Fruit fly (Drosophila melanogaster) whole organism, wandering third instar larva: ENCODE measurements around the gene CG43336.
A peak's percentile ranks its signal among the peaks of the same experiment; 100 is the strongest.

Experiments used
- CG32264 ChIP-seq: fragments of 200-800 bp; sonication (Bioruptor generic); optimal IDR thresholded peaks from 2 replicates; lab custom pipeline; 2016; ENCODE audit warnings: missing biosample characterization, missing genetic modification characterization
- CG9705 ChIP-seq: fragments of 200-800 bp; sonication (Bioruptor generic); optimal IDR thresholded peaks from 2 replicates; lab custom pipeline; 2018; ENCODE audit warnings: missing biosample characterization, mild to moderate bottlenecking, missing genetic modification characterization
- Dfd ChIP-seq: fragments of >200 bp; optimal IDR thresholded peaks from 2 replicates; lab custom pipeline; 2017; ENCODE audit warnings: missing biosample characterization, missing genetic modification characterization
- Dif ChIP-seq: fragments of 200-275, 200-300 bp; sonication (Bioruptor generic); optimal IDR thresholded peaks from 2 replicates; lab custom pipeline; 2018; ENCODE audit warnings: missing biosample characterization, missing genetic modification characterization; ENCODE audit not compliant: partially characterized antibody
- GATAd ChIP-seq: sonication (Bioruptor generic); optimal IDR thresholded peaks from 2 replicates; lab custom pipeline; 2016; ENCODE audit warnings: missing biosample characterization, missing genetic modification characterization
- HLH106 ChIP-seq: fragments of 200-800 bp; optimal IDR thresholded peaks from 3 replicates; lab custom pipeline; 2019; ENCODE audit warnings: missing biosample characterization, mild to moderate bottlenecking, missing genetic modification characterization, moderate library complexity
- Hnf4 ChIP-seq: fragments of 200-800 bp; sonication (Bioruptor generic); optimal IDR thresholded peaks from 2 replicates; lab custom pipeline; 2016; ENCODE audit warnings: missing biosample characterization, mild to moderate bottlenecking, missing genetic modification characterization
- Hr78 ChIP-seq: fragments of >200 bp; optimal IDR thresholded peaks from 2 replicates; lab custom pipeline; 2017; ENCODE audit warnings: missing biosample characterization, missing genetic modification characterization
- Hr83 ChIP-seq: fragments of 200-300 bp; sonication (Bioruptor generic); optimal IDR thresholded peaks from 2 replicates; lab custom pipeline; 2016; ENCODE audit warnings: missing biosample characterization, mild to moderate bottlenecking, missing genetic modification characterization, moderate library complexity; ENCODE audit not compliant: poor library complexity, severe bottlenecking
- Mio ChIP-seq: sonication (Bioruptor generic); optimal IDR thresholded peaks from 2 replicates; lab custom pipeline; 2016; ENCODE audit warnings: missing biosample characterization, missing genetic modification characterization
- Myc ChIP-seq: fragments of >200 bp; optimal IDR thresholded peaks from 2 replicates; lab custom pipeline; 2017
- N ChIP-seq: fragments of >200 bp; optimal IDR thresholded peaks from 2 replicates; lab custom pipeline; 2018; ENCODE audit warnings: missing biosample characterization, missing external identifiers, missing genetic modification characterization
- Rel ChIP-seq, 2 experiments: fragments of 200-800 bp; sonication (Bioruptor generic) in 1 of 2; optimal IDR thresholded peaks; 2 replicates in 1 of 2; 3 replicates in 1 of 2; lab custom pipeline; 2016 to 2019; ENCODE audit warnings: mild to moderate bottlenecking in 2 of 2, missing biosample characterization in 2 of 2, missing genetic modification characterization in 2 of 2, moderate library complexity in 1 of 2
- Sp1 ChIP-seq: fragments of 200-800 bp; sonication (Bioruptor generic); optimal IDR thresholded peaks from 3 replicates; lab custom pipeline; 2019; ENCODE audit warnings: missing biosample characterization, mild to moderate bottlenecking, missing genetic modification characterization, moderate library complexity
- Vsx2 ChIP-seq: fragments of 200-300, 225-300 bp; sonication (Bioruptor generic); optimal IDR thresholded peaks from 2 replicates; lab custom pipeline; 2018; ENCODE audit warnings: missing biosample characterization, missing genetic modification characterization; ENCODE audit not compliant: partially characterized antibody
- brk ChIP-seq: fragments of 200-800 bp; sonication (Bioruptor generic); optimal IDR thresholded peaks from 2 replicates; lab custom pipeline; 2016; ENCODE audit warnings: missing biosample characterization, mild to moderate bottlenecking, missing genetic modification characterization
- dl ChIP-seq, 2 experiments: fragments of 175-275, 200-275 bp in 1 of 2; fragments of 200-275 bp in 1 of 2; sonication (Bioruptor generic); optimal IDR thresholded peaks; lab custom pipeline; 2018; ENCODE audit warnings: mild to moderate bottlenecking in 2 of 2, missing biosample characterization in 2 of 2, missing genetic modification characterization in 2 of 2, moderate library complexity in 2 of 2; ENCODE audit not compliant: partially characterized antibody in 2 of 2, insufficient read depth in 1 of 2
- dmrt93B ChIP-seq: fragments of 200-800 bp; sonication (Bioruptor generic); optimal IDR thresholded peaks from 2 replicates; lab custom pipeline; 2018; ENCODE audit warnings: missing biosample characterization, mild to moderate bottlenecking, missing genetic modification characterization
- dsf ChIP-seq: sonication (Bioruptor generic); optimal IDR thresholded peaks from 2 replicates; lab custom pipeline; 2016; ENCODE audit warnings: missing biosample characterization, missing genetic modification characterization, borderline replicate concordance
- ey ChIP-seq: fragments of 200-800 bp; sonication (Bioruptor generic); optimal IDR thresholded peaks from 2 replicates; lab custom pipeline; 2016; ENCODE audit warnings: missing biosample characterization, missing genetic modification characterization
- foxo ChIP-seq, 2 experiments: fragments of 200-800 bp; sonication (Bioruptor generic); optimal IDR thresholded peaks; 2 replicates in 1 of 2; 3 replicates in 1 of 2; lab custom pipeline; 2016 to 2017; ENCODE audit warnings: missing biosample characterization in 2 of 2, missing genetic modification characterization in 2 of 2
- h ChIP-seq: fragments of 200-800 bp; sonication (Bioruptor generic); optimal IDR thresholded peaks from 3 replicates; lab custom pipeline; 2016; ENCODE audit warnings: missing biosample characterization, mild to moderate bottlenecking, missing genetic modification characterization
- jim ChIP-seq: fragments of 175-275, 200-325 bp; sonication (Bioruptor generic); optimal IDR thresholded peaks from 2 replicates; lab custom pipeline; 2016; ENCODE audit warnings: missing biosample characterization, mild to moderate bottlenecking, missing genetic modification characterization
- lola ChIP-seq: fragments of >200 bp; optimal IDR thresholded peaks from 2 replicates; lab custom pipeline; 2017; ENCODE audit warnings: missing biosample characterization, missing genetic modification characterization
- pan ChIP-seq: fragments of >200 bp; optimal IDR thresholded peaks from 2 replicates; lab custom pipeline; 2017
- rgr ChIP-seq: fragments of 200-800 bp; sonication (Bioruptor generic); optimal IDR thresholded peaks from 3 replicates; lab custom pipeline; 2016; ENCODE audit warnings: missing biosample characterization, mild to moderate bottlenecking, missing genetic modification characterization
- sage ChIP-seq: fragments of 200-800 bp; sonication (Bioruptor generic); optimal IDR thresholded peaks from 2 replicates; lab custom pipeline; 2016; ENCODE audit warnings: missing biosample characterization, mild to moderate bottlenecking, missing genetic modification characterization
- sv ChIP-seq: fragments of 200-800 bp; sonication (Bioruptor generic); optimal IDR thresholded peaks from 3 replicates; lab custom pipeline; 2016; ENCODE audit warnings: missing biosample characterization, missing genetic modification characterization
- tai ChIP-seq: sonication (Bioruptor generic); optimal IDR thresholded peaks from 2 replicates; lab custom pipeline; 2016; ENCODE audit warnings: missing biosample characterization, missing genetic modification characterization
- usp ChIP-seq: fragments of >200 bp; optimal IDR thresholded peaks from 2 replicates; lab custom pipeline; 2017; ENCODE audit warnings: missing biosample characterization, missing genetic modification characterization

Gene CG43336

dm6 chr3R:15670559-15670958 lies 33.6 kb downstream of the CG43336 start:
- TF ChIP-seq Vsx2 (GFP tag; lab: Kevin White, UChicago): peak; percentile 24
- no peak for TF ChIP-seq Mio (GFP tag; lab: Kevin White, UChicago)
- TF ChIP-seq dmrt93B (GFP tag; lab: Kevin White, UChicago): no peak
- no peak for TF ChIP-seq Dif
- TF ChIP-seq ey (GFP tag; lab: Kevin White, UChicago): no peak

dm6 chr3R:15672302-15672701 lies 35.3 kb downstream of the CG43336 start:
- no peak for TF ChIP-seq dl (GFP tag; optimal IDR thresholded peaks at IDR 0.05; lab: Kevin White, UChicago; ENCODE audit: insufficient read depth in 1 of 2, partially characterized antibody in 2 of 2)
- no peak for TF ChIP-seq Sp1 (GFP tag; lab: Kevin White, UChicago)
- TF ChIP-seq HLH106 (tag; lab: Kevin White, UChicago): no peak
- no peak for TF ChIP-seq ey (GFP tag; lab: Kevin White, UChicago)
- TF ChIP-seq Vsx2 (GFP tag; lab: Kevin White, UChicago): no peak
- TF ChIP-seq pan: no peak
- no peak for TF ChIP-seq usp (GFP tag; lab: Kevin White, UChicago)
- TF ChIP-seq CG9705: no peak
- no peak for TF ChIP-seq foxo (GFP tag; optimal IDR thresholded peaks at IDR 0.05; lab: Kevin White, UChicago)
- TF ChIP-seq rgr: no peak
- TF ChIP-seq Hnf4 (GFP tag; lab: Kevin White, UChicago): no peak
- no peak for TF ChIP-seq Hr78 (GFP tag; lab: Kevin White, UChicago)
- no peak for TF ChIP-seq Myc (lab: Kevin White, UChicago)
- no peak for TF ChIP-seq CG32264 (GFP tag; lab: Kevin White, UChicago)

- no peak for TF ChIP-seq sage (GFP tag; lab: Kevin White, UChicago)
- no peak for TF ChIP-seq dsf (GFP tag; lab: Kevin White, UChicago)
- TF ChIP-seq brk (GFP tag; lab: Kevin White, UChicago): no peak
- TF ChIP-seq Sp1 (GFP tag; lab: Kevin White, UChicago): no peak
- no peak for TF ChIP-seq GATAd (GFP tag; lab: Kevin White, UChicago)
- TF ChIP-seq ey (GFP tag; lab: Kevin White, UChicago): no peak
- TF ChIP-seq Dfd (GFP tag; lab: Kevin White, UChicago): no peak
- no peak for TF ChIP-seq Myc (lab: Kevin White, UChicago)
- TF ChIP-seq N (GFP tag; lab: Kevin White, UChicago): no peak
- no peak for TF ChIP-seq CG32264 (GFP tag; lab: Kevin White, UChicago)
- no peak for TF ChIP-seq tai (GFP tag; lab: Kevin White, UChicago)
- no peak for TF ChIP-seq jim
- no peak for TF ChIP-seq h
- TF ChIP-seq, all 38 proteins: peak for 0
These were observed 36.3 kb downstream of the CG43336 start for dm6 chr3R:15673248-15673647.

- no peak for TF ChIP-seq CG9705
- TF ChIP-seq sv (GFP tag; lab: Kevin White, UChicago): peak; percentile 18
These were observed 39.5 kb downstream of the CG43336 start for dm6 chr3R:15676186-15677073.

dm6 chr3R:15677074-15677409 lies 40.1 kb downstream of the CG43336 start:
- TF ChIP-seq usp (GFP tag; lab: Kevin White, UChicago): no peak
- TF ChIP-seq pan: no peak
- TF ChIP-seq Hr83 (GFP tag; lab: Kevin White, UChicago): no peak
- no peak for TF ChIP-seq ey (GFP tag; lab: Kevin White, UChicago)
- TF ChIP-seq lola (GFP tag; lab: Kevin White, UChicago): no peak
- TF ChIP-seq brk (GFP tag; lab: Kevin White, UChicago): no peak

- TF ChIP-seq Rel (GFP tag; optimal IDR thresholded peaks at IDR 0.05; lab: Kevin White, UChicago) (no peak), Rel (tag; optimal IDR thresholded peaks at IDR 0.05; lab: Kevin White, UChicago) (peak; percentile 95), Hr83 (GFP tag; lab: Kevin White, UChicago) (no peak)
- TF ChIP-seq, all 38 proteins: peak for 1
These were observed 40.6 kb downstream of the CG43336 start for dm6 chr3R:15677550-15677973.
